Fruit fly (Drosophila melanogaster) whole organism, embryonic: ENCODE measurements around the gene CG43407.
A peak's percentile ranks its signal among the peaks of the same experiment; 100 is the strongest.

Experiments
- Adf1 ChIP-seq: fragments of 200-800 bp; sonication (Bioruptor generic); IDR thresholded peaks from 2 replicates; pipeline ENCODE4 v1.3.6; 2022; ENCODE audit warnings: missing biosample characterization, missing genetic modification characterization
- Atf-2 ChIP-seq: fragments of 200-800 bp; sonication (Bioruptor generic); optimal IDR thresholded peaks from 2 replicates; lab custom pipeline; 2016; ENCODE audit warnings: missing biosample characterization, missing genetic modification characterization
- Atf3 ChIP-seq: fragments of 200-800 bp; sonication (Bioruptor generic); optimal IDR thresholded peaks from 3 replicates; lab custom pipeline; 2016; ENCODE audit warnings: missing biosample characterization, missing genetic modification characterization
- Bgb ChIP-seq: fragments of 200-800 bp; sonication (Bioruptor generic); IDR thresholded peaks from 2 replicates; pipeline ENCODE4 v1.3.6; 2022; ENCODE audit warnings: missing biosample characterization, missing genetic modification characterization; ENCODE audit not compliant: partially characterized antibody
- BtbVII ChIP-seq: fragments of 200-800 bp; sonication (Bioruptor generic); optimal IDR thresholded peaks from 3 replicates; lab custom pipeline; 2017; ENCODE audit warnings: missing biosample characterization, mild to moderate bottlenecking, missing genetic modification characterization
- CG10274 ChIP-seq: fragments of 200-800 bp; sonication (Bioruptor generic); optimal IDR thresholded peaks from 3 replicates; lab custom pipeline; 2017; ENCODE audit warnings: missing biosample characterization, mild to moderate bottlenecking, missing genetic modification characterization
- CG14050 ChIP-seq: fragments of 200-800 bp; sonication (Bioruptor generic); IDR thresholded peaks from 3 replicates; pipeline ENCODE4 v1.3.6; 2022; ENCODE audit warnings: missing biosample characterization, missing genetic modification characterization
- CG14441 ChIP-seq: fragments of 200-800 bp; sonication (Bioruptor generic); IDR thresholded peaks from 2 replicates; pipeline ENCODE4 v1.3.6; 2022; ENCODE audit warnings: missing biosample characterization, missing genetic modification characterization
- CG15514 ChIP-seq: fragments of 200-800 bp; sonication (Bioruptor generic); optimal IDR thresholded peaks from 3 replicates; lab custom pipeline; 2017; ENCODE audit warnings: missing biosample characterization, missing genetic modification characterization, mild to moderate bottlenecking, moderate library complexity, missing genetic modification reagents
- CG15601 ChIP-seq: fragments of 200-800 bp; sonication (Bioruptor generic); optimal IDR thresholded peaks from 3 replicates; lab custom pipeline; 2019; ENCODE audit warnings: missing biosample characterization, mild to moderate bottlenecking, missing genetic modification characterization, moderate library complexity
- CG17359 ChIP-seq: fragments of 200-800 bp; sonication (Bioruptor generic); optimal IDR thresholded peaks from 3 replicates; lab custom pipeline; 2018; ENCODE audit warnings: missing biosample characterization, mild to moderate bottlenecking, missing genetic modification characterization, moderate library complexity
- CG17361 ChIP-seq: fragments of 200-800 bp; sonication (Bioruptor generic); IDR thresholded peaks from 3 replicates; pipeline ENCODE4 v1.3.6; 2022; ENCODE audit warnings: missing biosample characterization, missing genetic modification characterization
- CG2202 ChIP-seq: fragments of 200-800 bp; sonication (Bioruptor generic); optimal IDR thresholded peaks from 2 replicates; lab custom pipeline; 2018; ENCODE audit warnings: missing biosample characterization, mild to moderate bottlenecking, missing genetic modification characterization
- CG34422 ChIP-seq: fragments of 200-800 bp; sonication (Bioruptor generic); IDR thresholded peaks from 3 replicates; pipeline ENCODE4 v1.3.6; 2022; ENCODE audit warnings: missing biosample characterization, missing genetic modification characterization
- CG4360 ChIP-seq: fragments of 200-800 bp; sonication (Bioruptor generic); IDR thresholded peaks from 2 replicates; pipeline ENCODE4 v1.3.6; 2022; ENCODE audit warnings: missing biosample characterization, missing genetic modification characterization
- CG5953 ChIP-seq: fragments of 200-800 bp; sonication (Bioruptor generic); IDR thresholded peaks from 2 replicates; pipeline ENCODE4 v1.3.6; 2022; ENCODE audit warnings: missing biosample characterization, missing genetic modification characterization
- CG8478 ChIP-seq: fragments of >200 bp; optimal IDR thresholded peaks from 2 replicates; lab custom pipeline; 2018
- CG9876 ChIP-seq: fragments of 200-800 bp; sonication (Bioruptor generic); optimal IDR thresholded peaks from 2 replicates; lab custom pipeline; 2016; ENCODE audit warnings: missing biosample characterization, missing genetic modification characterization
- Chrac-16 ChIP-seq: fragments of 200-800 bp; sonication (Bioruptor generic); optimal IDR thresholded peaks from 3 replicates; lab custom pipeline; 2016; ENCODE audit warnings: missing biosample characterization, missing genetic modification characterization
- Dfd ChIP-seq, 2 experiments: fragments of >200 bp; optimal IDR thresholded peaks; 2 replicates each; lab custom pipeline; 2017; ENCODE audit warnings: missing biosample characterization in 2 of 2, missing genetic modification characterization in 2 of 2
- Drgx ChIP-seq: fragments of 200-800 bp; sonication (Bioruptor generic); IDR thresholded peaks from 2 replicates; pipeline ENCODE4 v1.3.6; 2022; ENCODE audit warnings: missing biosample characterization, missing genetic modification characterization
- Gsc ChIP-seq: fragments of 200-800 bp; sonication (Bioruptor generic); IDR thresholded peaks from 2 replicates; pipeline ENCODE4 v1.3.6; 2022; ENCODE audit warnings: missing biosample characterization, missing genetic modification characterization
- HHEX ChIP-seq: fragments of 200-800 bp; sonication (Bioruptor generic); optimal IDR thresholded peaks from 3 replicates; lab custom pipeline; 2017; ENCODE audit warnings: missing biosample characterization, mild to moderate bottlenecking, missing genetic modification characterization, missing genetic modification reagents
- Hand ChIP-seq: fragments of 200-800 bp; sonication (Bioruptor generic); optimal IDR thresholded peaks from 2 replicates; lab custom pipeline; 2017; ENCODE audit warnings: mild to moderate bottlenecking, missing biosample characterization, missing genetic modification reagents, missing genetic modification characterization
- HmgZ ChIP-seq: fragments of 200-800 bp; sonication (Bioruptor generic); optimal IDR thresholded peaks from 2 replicates; lab custom pipeline; 2018; ENCODE audit warnings: missing biosample characterization, mild to moderate bottlenecking, missing genetic modification characterization
- Hr78 ChIP-seq, 2 experiments: fragments of 200-800 bp in 1 of 2; fragments of >200 bp in 1 of 2; sonication (Bioruptor generic) in 1 of 2; optimal IDR thresholded peaks; 2 replicates each; lab custom pipeline; 2017 to 2019; ENCODE audit warnings: missing biosample characterization in 2 of 2, missing genetic modification characterization in 2 of 2, mild to moderate bottlenecking in 1 of 2, moderate library complexity in 1 of 2
- Mrtf ChIP-seq: fragments of 200-800 bp; sonication (Bioruptor generic); IDR thresholded peaks from 3 replicates; pipeline ENCODE4 v1.3.6; 2022; ENCODE audit warnings: missing biosample characterization, missing genetic modification characterization
- NFAT ChIP-seq: fragments of 200-800 bp; sonication (Bioruptor generic); IDR thresholded peaks from 2 replicates; pipeline ENCODE4 v1.3.6; 2022; ENCODE audit warnings: missing biosample characterization, missing genetic modification characterization
- Taf1 ChIP-seq: fragments of 200-800 bp; sonication (Bioruptor generic); IDR thresholded peaks from 2 replicates; pipeline ENCODE4 v1.3.6; 2022; ENCODE audit warnings: missing biosample characterization, missing genetic modification characterization
- Trl ChIP-seq, 3 experiments: fragments of >200 bp in 2 of 3; fragments of 200-800 bp in 1 of 3; sonication (Bioruptor generic) in 1 of 3; optimal IDR thresholded peaks; 2 replicates in 1 of 3; 3 replicates in 2 of 3; lab custom pipeline; 2016 to 2017; ENCODE audit warnings: missing biosample characterization in 1 of 3, missing genetic modification characterization in 1 of 3
- Vsx1 ChIP-seq: fragments of 200-800 bp; sonication (Bioruptor generic); optimal IDR thresholded peaks from 2 replicates; lab custom pipeline; 2017; ENCODE audit warnings: missing biosample characterization, mild to moderate bottlenecking, missing genetic modification characterization, missing genetic modification reagents
- ato ChIP-seq: fragments of 200-800 bp; sonication (Bioruptor generic); IDR thresholded peaks from 2 replicates; pipeline ENCODE4 v1.3.6; 2022; ENCODE audit warnings: missing biosample characterization, missing genetic modification characterization; ENCODE audit not compliant: partially characterized antibody
- bcd ChIP-seq: fragments of 200-800 bp; sonication (Bioruptor generic); optimal IDR thresholded peaks from 2 replicates; lab custom pipeline; 2017; ENCODE audit warnings: missing biosample characterization, mild to moderate bottlenecking, missing genetic modification characterization
- cas ChIP-seq: fragments of 200-800 bp; sonication (Bioruptor generic); IDR thresholded peaks from 2 replicates; pipeline ENCODE4 v1.3.6; 2022; ENCODE audit warnings: missing biosample characterization, missing genetic modification characterization
- caup ChIP-seq: fragments of 200-800 bp; sonication (Bioruptor generic); optimal IDR thresholded peaks from 3 replicates; lab custom pipeline; 2017; ENCODE audit warnings: missing biosample characterization, mild to moderate bottlenecking, missing genetic modification characterization, moderate library complexity; ENCODE audit not compliant: severe bottlenecking
- cg ChIP-seq: fragments of 200-800 bp; sonication (Bioruptor generic); optimal IDR thresholded peaks from 3 replicates; lab custom pipeline; 2019; ENCODE audit warnings: missing biosample characterization, mild to moderate bottlenecking, missing genetic modification characterization, moderate library complexity
- chm ChIP-seq: fragments of 200-800 bp; sonication (Bioruptor generic); IDR thresholded peaks from 2 replicates; pipeline ENCODE4 v1.3.6; 2022; ENCODE audit warnings: missing biosample characterization, missing genetic modification characterization
- dysf ChIP-seq: fragments of 200-800 bp; sonication (Bioruptor generic); IDR thresholded peaks from 3 replicates; pipeline ENCODE4 v1.3.6; 2022; ENCODE audit warnings: missing biosample characterization, missing genetic modification characterization
- ems ChIP-seq: fragments of 200-800 bp; sonication (Bioruptor generic); optimal IDR thresholded peaks from 3 replicates; lab custom pipeline; 2016; ENCODE audit warnings: missing biosample characterization, missing genetic modification characterization
- fd64A ChIP-seq: fragments of 200-800 bp; sonication (Bioruptor generic); optimal IDR thresholded peaks from 3 replicates; lab custom pipeline; 2018; ENCODE audit warnings: missing biosample characterization, mild to moderate bottlenecking, missing genetic modification characterization
- ftz-f1 ChIP-seq: fragments of 200-800 bp; sonication (Bioruptor generic); optimal IDR thresholded peaks from 2 replicates; lab custom pipeline; 2016; ENCODE audit warnings: missing biosample characterization, missing genetic modification characterization
- hbn ChIP-seq: fragments of 200-800 bp; sonication (Bioruptor generic); IDR thresholded peaks from 2 replicates; pipeline ENCODE4 v1.3.6; 2022; ENCODE audit warnings: missing biosample characterization, missing genetic modification characterization; ENCODE audit not compliant: partially characterized antibody
- maf-S ChIP-seq: fragments of 200-800 bp; sonication (Bioruptor generic); optimal IDR thresholded peaks from 2 replicates; lab custom pipeline; 2016; ENCODE audit warnings: missing biosample characterization, missing genetic modification characterization
- odd ChIP-seq: fragments of 200-800 bp; sonication (Bioruptor generic); optimal IDR thresholded peaks from 2 replicates; lab custom pipeline; 2017; ENCODE audit warnings: missing biosample characterization, mild to moderate bottlenecking, missing genetic modification characterization
- pzg ChIP-seq: fragments of 200-800 bp; sonication (Bioruptor generic); optimal IDR thresholded peaks from 3 replicates; lab custom pipeline; 2018; ENCODE audit warnings: missing biosample characterization, mild to moderate bottlenecking, missing genetic modification characterization, moderate library complexity
- sens-2 ChIP-seq: fragments of 200-800 bp; sonication (Bioruptor generic); IDR thresholded peaks from 2 replicates; pipeline ENCODE4 v1.3.6; 2022; ENCODE audit warnings: missing biosample characterization, missing genetic modification characterization
- tgo ChIP-seq: fragments of 200-800 bp; sonication (Bioruptor generic); IDR thresholded peaks from 3 replicates; pipeline ENCODE4 v1.3.6; 2022; ENCODE audit warnings: missing biosample characterization, missing genetic modification characterization
- vnd ChIP-seq: fragments of 200-800 bp; sonication (Bioruptor generic); IDR thresholded peaks from 3 replicates; pipeline ENCODE4 v1.3.6; 2022; ENCODE audit warnings: missing biosample characterization, missing genetic modification characterization; ENCODE audit not compliant: partially characterized antibody

CG43407 gene

dm6 chr3L:19092125-19093058 is 39.2 kb upstream of the CG43407 start, which contains the start of gene MESR6 (continued):
- TF ChIP-seq CG15514 (GFP tag; lab: Kevin White, UChicago) (peak; percentile 24), sens-2 (GFP tag; lab: Robert Waterston, UW) (no peak), hbn (peak; percentile 83), Hr78 (GFP tag; optimal IDR thresholded peaks at IDR 0.05; lab: Kevin White, UChicago) (no peak), NFAT (GFP tag; lab: Robert Waterston, UW) (no peak), Gsc (no peak), ftz-f1 (GFP tag; lab: Kevin White, UChicago) (peak; percentile 16), Mrtf (GFP tag; lab: Robert Waterston, UW) (no peak), odd (GFP tag; lab: Kevin White, UChicago) (no peak), HHEX (GFP tag; lab: Kevin White, UChicago) (peak; percentile 37), pzg (peak; percentile 95), CG15601 (tag; lab: Kevin White, UChicago) (peak; percentile 58), fd64A (no peak), Vsx1 (GFP tag; lab: Kevin White, UChicago) (no peak), CG2202 (tag; lab: Kevin White, UChicago) (no peak), CG14050 (peak; percentile 17; the same call in 1 of the 3 replicates), Chrac-16 (no peak), chm (GFP tag; lab: Robert Waterston, UW) (no peak), cas (GFP tag; lab: Robert Waterston, UW) (no peak), Dfd (GFP tag; optimal IDR thresholded peaks at IDR 0.05; lab: Kevin White, UChicago) (no peak), BtbVII (GFP tag; lab: Kevin White, UChicago) (no peak), vnd (peak; percentile 49; the same call in 2 of the 3 replicates), Atf-2 (GFP tag; lab: Kevin White, UChicago) (no peak), Adf1 (GFP tag; lab: Robert Waterston, UW) (no peak), bcd (GFP tag; lab: Kevin White, UChicago) (no peak), cg (no peak), CG9876 (no peak), ems (GFP tag; lab: Kevin White, UChicago) (no peak), CG17361 (GFP tag; lab: Robert Waterston, UW) (peak; percentile 60; the same call in 2 of the 3 replicates), caup (GFP tag; lab: Kevin White, UChicago) (no peak), CG8478 (lab: Kevin White, UChicago) (no peak), tgo (GFP tag; lab: Robert Waterston, UW) (peak; percentile 11; the same call in 2 of the 3 replicates), Bgb (GFP tag; lab: Robert Waterston, UW) (peak; percentile 85), HmgZ (peak; percentile 60), Drgx (GFP tag; lab: Robert Waterston, UW) (no peak), dysf (GFP tag; lab: Robert Waterston, UW) (no peak; the same call in 2 of the 3 replicates), Atf3 (GFP tag; lab: Kevin White, UChicago) (no peak), maf-S (GFP tag; lab: Kevin White, UChicago) (no peak), Taf1 (GFP tag; lab: Robert Waterston, UW) (no peak), CG14441 (GFP tag; lab: Robert Waterston, UW) (no peak), CG4360 (GFP tag; lab: Robert Waterston, UW) (no peak), Trl (optimal IDR thresholded peaks at IDR 0.05; lab: Kevin White, UChicago) (no peak), Trl (GFP tag; optimal IDR thresholded peaks at IDR 0.05; lab: Kevin White, UChicago) (no peak), CG17359 (tag; lab: Kevin White, UChicago) (peak; percentile 12), ato (peak; percentile 58), CG10274 (GFP tag; lab: Kevin White, UChicago) (no peak), CG5953 (GFP tag; lab: Robert Waterston, UW) (no peak), CG34422 (GFP tag; lab: Robert Waterston, UW) (0 out of 3 replicates have a peak, but pooled peaks have one; percentile 49), Hand (GFP tag; lab: Kevin White, UChicago) (peak; percentile 35)
